Fruit fly (Drosophila melanogaster) whole organism, embryonic: ENCODE data around the gene CG11986.

Experiments
- Antp ChIP-seq: fragments of 200-800 bp; sonication (Bioruptor generic); optimal IDR thresholded peaks from 3 replicates; lab custom pipeline; 2016; ENCODE audit warnings: missing biosample characterization, missing genetic modification characterization
- Atf6 ChIP-seq: fragments of 200-800 bp; sonication (Bioruptor generic); IDR thresholded peaks from 2 replicates; pipeline ENCODE4 v1.3.6; 2022; ENCODE audit warnings: missing biosample characterization, missing genetic modification characterization
- B-H1 ChIP-seq: fragments of 200-800 bp; sonication (Bioruptor generic); IDR thresholded peaks from 3 replicates; pipeline ENCODE4 v1.3.6; 2022; ENCODE audit warnings: missing biosample characterization, missing genetic modification characterization
- BEAF-32 ChIP-seq: fragments of 200-800 bp; sonication (Bioruptor generic); optimal IDR thresholded peaks from 3 replicates; lab custom pipeline; 2017; ENCODE audit warnings: missing biosample characterization, missing genetic modification characterization, mild to moderate bottlenecking, moderate library complexity, missing genetic modification reagents
- CG10267 ChIP-seq: fragments of 200-800 bp; sonication (Bioruptor generic); optimal IDR thresholded peaks from 2 replicates; lab custom pipeline; 2018; ENCODE audit warnings: missing biosample characterization, mild to moderate bottlenecking, missing genetic modification characterization, moderate library complexity
- CG10274 ChIP-seq: fragments of 200-800 bp; sonication (Bioruptor generic); optimal IDR thresholded peaks from 3 replicates; lab custom pipeline; 2017; ENCODE audit warnings: missing biosample characterization, mild to moderate bottlenecking, missing genetic modification characterization
- CG12155 ChIP-seq: fragments of 200-800 bp; sonication (Bioruptor generic); optimal IDR thresholded peaks from 3 replicates; lab custom pipeline; 2016; ENCODE audit warnings: missing biosample characterization, missing genetic modification characterization
- CG12744 ChIP-seq: fragments of 200-800 bp; sonication (Bioruptor generic); optimal IDR thresholded peaks from 2 replicates; lab custom pipeline; 2016; ENCODE audit warnings: missing biosample characterization, missing genetic modification characterization
- CG13123 ChIP-seq: fragments of 200-800 bp; sonication (Bioruptor generic); optimal IDR thresholded peaks from 2 replicates; lab custom pipeline; 2016; ENCODE audit warnings: missing biosample characterization, missing genetic modification characterization
- CG14050 ChIP-seq: fragments of 200-800 bp; sonication (Bioruptor generic); IDR thresholded peaks from 3 replicates; pipeline ENCODE4 v1.3.6; 2022; ENCODE audit warnings: missing biosample characterization, missing genetic modification characterization
- CG15269 ChIP-seq: fragments of 200-800 bp; sonication (Bioruptor generic); optimal IDR thresholded peaks from 2 replicates; lab custom pipeline; 2018; ENCODE audit warnings: missing biosample characterization, mild to moderate bottlenecking, missing genetic modification characterization, moderate library complexity
- CG1529 ChIP-seq: fragments of 200-800 bp; sonication (Bioruptor generic); optimal IDR thresholded peaks from 3 replicates; lab custom pipeline; 2018; ENCODE audit warnings: missing biosample characterization, missing genetic modification characterization
- CG17359 ChIP-seq: fragments of 200-800 bp; sonication (Bioruptor generic); optimal IDR thresholded peaks from 3 replicates; lab custom pipeline; 2018; ENCODE audit warnings: missing biosample characterization, mild to moderate bottlenecking, missing genetic modification characterization, moderate library complexity
- CG1792 ChIP-seq: fragments of 200-800 bp; sonication (Bioruptor generic); optimal IDR thresholded peaks from 2 replicates; lab custom pipeline; 2016; ENCODE audit warnings: missing biosample characterization, missing genetic modification characterization
- CG2116 ChIP-seq: fragments of 200-800 bp; sonication (Bioruptor generic); optimal IDR thresholded peaks from 3 replicates; lab custom pipeline; 2018; ENCODE audit warnings: missing biosample characterization, mild to moderate bottlenecking, missing genetic modification characterization
- CG31224 ChIP-seq: fragments of 200-800 bp; sonication (Bioruptor generic); IDR thresholded peaks from 2 replicates; pipeline ENCODE4 v1.3.6; 2022; ENCODE audit warnings: missing biosample characterization, missing genetic modification characterization
- CG31388 ChIP-seq: fragments of 200-800 bp; sonication (Bioruptor generic); optimal IDR thresholded peaks from 2 replicates; lab custom pipeline; 2016; ENCODE audit warnings: missing biosample characterization, missing genetic modification characterization
- CG32767 ChIP-seq: fragments of 200-800 bp; sonication (Bioruptor generic); IDR thresholded peaks from 2 replicates; pipeline ENCODE4 v1.3.6; 2022; ENCODE audit warnings: missing biosample characterization, missing genetic modification characterization
- CG3407 ChIP-seq: fragments of 200-800 bp; sonication (Bioruptor generic); optimal IDR thresholded peaks from 2 replicates; lab custom pipeline; 2018; ENCODE audit warnings: missing biosample characterization, mild to moderate bottlenecking, missing genetic modification characterization
- CG34422 ChIP-seq: fragments of 200-800 bp; sonication (Bioruptor generic); IDR thresholded peaks from 3 replicates; pipeline ENCODE4 v1.3.6; 2022; ENCODE audit warnings: missing biosample characterization, missing genetic modification characterization
- CG5245 ChIP-seq: fragments of 200-800 bp; sonication (Bioruptor generic); optimal IDR thresholded peaks from 3 replicates; lab custom pipeline; 2016; ENCODE audit warnings: missing biosample characterization, missing genetic modification characterization
- CG6175 ChIP-seq: fragments of 200-800 bp; sonication (Bioruptor generic); IDR thresholded peaks from 3 replicates; pipeline ENCODE4 v1.3.6; 2022; ENCODE audit warnings: missing biosample characterization, missing genetic modification characterization
- CG6683 ChIP-seq: fragments of 200-800 bp; sonication (Bioruptor generic); optimal IDR thresholded peaks from 2 replicates; lab custom pipeline; 2017; ENCODE audit warnings: missing biosample characterization, mild to moderate bottlenecking, missing genetic modification characterization, missing genetic modification reagents
- CG8478 ChIP-seq: fragments of >200 bp; optimal IDR thresholded peaks from 2 replicates; lab custom pipeline; 2018
- CHES-1-like ChIP-seq: fragments of 200-800 bp; sonication (Bioruptor generic); optimal IDR thresholded peaks from 2 replicates; lab custom pipeline; 2016; ENCODE audit warnings: missing biosample characterization, missing genetic modification characterization
- D19B ChIP-seq: fragments of 200-800 bp; sonication (Bioruptor generic); optimal IDR thresholded peaks from 2 replicates; lab custom pipeline; 2017; ENCODE audit warnings: missing biosample characterization, mild to moderate bottlenecking, missing genetic modification characterization
- Deaf1 ChIP-seq: fragments of 200-800 bp; optimal IDR thresholded peaks from 3 replicates; lab custom pipeline; 2019; ENCODE audit warnings: missing biosample characterization, mild to moderate bottlenecking, missing genetic modification characterization, moderate library complexity
- Fer1 ChIP-seq: fragments of 200-800 bp; sonication (Bioruptor generic); optimal IDR thresholded peaks from 2 replicates; lab custom pipeline; 2017; ENCODE audit warnings: missing biosample characterization, mild to moderate bottlenecking, missing genetic modification characterization
- Gsc ChIP-seq: fragments of 200-800 bp; sonication (Bioruptor generic); IDR thresholded peaks from 2 replicates; pipeline ENCODE4 v1.3.6; 2022; ENCODE audit warnings: missing biosample characterization, missing genetic modification characterization
- HLHmδ ChIP-seq: fragments of 200-800 bp; sonication (Bioruptor generic); optimal IDR thresholded peaks from 2 replicates; lab custom pipeline; 2018; ENCODE audit warnings: missing biosample characterization, mild to moderate bottlenecking, missing genetic modification characterization, moderate library complexity
- Hmr ChIP-seq: fragments of 200-800 bp; sonication (Bioruptor generic); optimal IDR thresholded peaks from 3 replicates; lab custom pipeline; 2017; ENCODE audit warnings: mild to moderate bottlenecking, missing biosample characterization, missing genetic modification reagents, missing genetic modification characterization
- Kr ChIP-seq: fragments of 200-800 bp; sonication (Bioruptor generic); optimal IDR thresholded peaks from 2 replicates; lab custom pipeline; 2017; ENCODE audit warnings: missing biosample characterization, mild to moderate bottlenecking, missing genetic modification characterization
- Optix ChIP-seq: fragments of 200-800 bp; sonication (Bioruptor generic); IDR thresholded peaks from 3 replicates; pipeline ENCODE4 v1.3.6; 2022; ENCODE audit warnings: missing biosample characterization, missing genetic modification characterization
- Pdp1 ChIP-seq, 2 experiments: fragments of 200-800 bp; sonication (Bioruptor generic); optimal IDR thresholded peaks; 3 replicates each; lab custom pipeline; 2016; ENCODE audit warnings: missing biosample characterization in 2 of 2, missing genetic modification characterization in 2 of 2, mild to moderate bottlenecking in 1 of 2, moderate library complexity in 1 of 2
- Trl ChIP-seq, 3 experiments: fragments of >200 bp in 2 of 3; fragments of 200-800 bp in 1 of 3; sonication (Bioruptor generic) in 1 of 3; optimal IDR thresholded peaks; 2 replicates in 1 of 3; 3 replicates in 2 of 3; lab custom pipeline; 2016 to 2017; ENCODE audit warnings: missing biosample characterization in 1 of 3, missing genetic modification characterization in 1 of 3
- ab ChIP-seq: fragments of 200-800 bp; sonication (Bioruptor generic); optimal IDR thresholded peaks from 2 replicates; lab custom pipeline; 2016; ENCODE audit warnings: missing biosample characterization, missing genetic modification characterization
- bbx ChIP-seq: fragments of 200-800 bp; sonication (Bioruptor generic); IDR thresholded peaks from 2 replicates; pipeline ENCODE4 v1.3.6; 2022; ENCODE audit warnings: missing biosample characterization, missing genetic modification characterization; ENCODE audit not compliant: partially characterized antibody
- cg ChIP-seq: fragments of 200-800 bp; sonication (Bioruptor generic); optimal IDR thresholded peaks from 3 replicates; lab custom pipeline; 2019; ENCODE audit warnings: missing biosample characterization, mild to moderate bottlenecking, missing genetic modification characterization, moderate library complexity
- crol ChIP-seq: fragments of 200-800 bp; sonication (Bioruptor generic); IDR thresholded peaks from 2 replicates; pipeline ENCODE4 v1.3.6; 2022; ENCODE audit warnings: missing biosample characterization, missing genetic modification characterization
- eyg ChIP-seq: fragments of 200-800 bp; sonication (Bioruptor generic); optimal IDR thresholded peaks from 3 replicates; lab custom pipeline; 2016; ENCODE audit warnings: missing biosample characterization, missing genetic modification characterization
- grau ChIP-seq: fragments of 200-800 bp; optimal IDR thresholded peaks from 3 replicates; lab custom pipeline; 2019; ENCODE audit warnings: missing biosample characterization, mild to moderate bottlenecking, missing genetic modification characterization, moderate library complexity
- lola ChIP-seq, 3 experiments: fragments of >200 bp in 2 of 3; fragments of 200-800 bp in 1 of 3; sonication (Bioruptor generic) in 1 of 3; optimal IDR thresholded peaks; 2 replicates each; lab custom pipeline; 2017 to 2019; ENCODE audit warnings: missing biosample characterization in 3 of 3, missing genetic modification characterization in 3 of 3, mild to moderate bottlenecking in 1 of 3, moderate library complexity in 1 of 3
- luna ChIP-seq: fragments of 200-800 bp; sonication (Bioruptor generic); optimal IDR thresholded peaks from 2 replicates; lab custom pipeline; 2016; ENCODE audit warnings: missing biosample characterization, missing genetic modification characterization
- mam ChIP-seq: fragments of 200-800 bp; sonication (Bioruptor generic); optimal IDR thresholded peaks from 3 replicates; lab custom pipeline; 2016; ENCODE audit warnings: missing biosample characterization, missing genetic modification characterization
- nau ChIP-seq: fragments of 200-800 bp; sonication (Bioruptor generic); optimal IDR thresholded peaks from 3 replicates; lab custom pipeline; 2017; ENCODE audit warnings: missing biosample characterization, mild to moderate bottlenecking, missing genetic modification characterization, missing genetic modification reagents
- rib ChIP-seq: fragments of 200-800 bp; sonication (Bioruptor generic); IDR thresholded peaks from 2 replicates; pipeline ENCODE4 v1.3.6; 2022; ENCODE audit warnings: missing biosample characterization, missing genetic modification characterization
- ro ChIP-seq: fragments of 200-800 bp; sonication (Bioruptor generic); IDR thresholded peaks from 2 replicates; pipeline ENCODE4 v1.3.6; 2022; ENCODE audit warnings: missing biosample characterization, missing genetic modification characterization
- so ChIP-seq: fragments of 200-800 bp; sonication (Bioruptor generic); IDR thresholded peaks from 3 replicates; pipeline ENCODE4 v1.3.6; 2022; ENCODE audit warnings: missing biosample characterization, missing genetic modification characterization
- tup ChIP-seq: fragments of 200-800 bp; sonication (Bioruptor generic); optimal IDR thresholded peaks from 2 replicates; lab custom pipeline; 2016; ENCODE audit warnings: missing biosample characterization, mild to moderate bottlenecking, missing genetic modification characterization, moderate library complexity
- zfh1 ChIP-seq: fragments of 200-800 bp; sonication (Bioruptor generic); IDR thresholded peaks from 3 replicates; pipeline ENCODE4 v1.3.6; 2022; ENCODE audit warnings: missing biosample characterization, missing genetic modification characterization

The CG11986 gene

DNA sequence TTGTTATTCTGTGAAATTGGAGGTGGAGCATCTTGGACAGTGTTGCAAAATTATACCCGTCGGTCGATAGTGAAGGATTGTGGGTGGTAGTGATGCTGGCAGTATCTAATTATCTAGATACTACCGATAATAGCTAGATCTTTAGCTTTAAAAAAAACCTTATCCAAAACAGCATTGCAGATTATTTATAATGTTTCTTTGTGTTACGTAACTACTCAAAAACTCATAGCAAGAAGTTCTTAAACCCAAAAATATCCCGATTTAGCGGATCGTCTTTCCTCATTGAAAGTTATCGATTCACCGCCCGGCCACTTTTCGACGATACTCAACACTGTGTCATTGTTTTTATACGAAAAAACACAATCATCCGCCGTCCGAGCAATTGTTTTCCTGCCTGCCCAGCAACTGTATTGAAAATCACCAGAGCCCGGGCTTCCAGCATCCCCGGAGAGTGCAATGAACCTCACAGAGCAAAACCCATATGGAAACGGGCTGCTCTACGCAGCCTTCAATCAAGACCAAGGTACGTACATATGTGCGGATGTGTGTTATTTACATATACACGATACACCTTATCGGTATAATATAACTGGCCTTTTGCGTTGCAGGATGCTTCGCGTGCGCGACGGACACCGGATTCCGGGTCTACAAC is 22.2 kb upstream of the CG11986 start, which contains the start of gene CG11975 (continued):
- TF ChIP-seq CG10267 (tag; lab: Kevin White, UChicago) (peak; percentile 99), Trl (optimal IDR thresholded peaks at IDR 0.05; lab: Kevin White, UChicago) (no peak), Trl (GFP tag; optimal IDR thresholded peaks at IDR 0.05; lab: Kevin White, UChicago) (peak; percentile 92), Antp (GFP tag; lab: Kevin White, UChicago) (peak; percentile 82), crol (GFP tag; lab: Robert Waterston, UW) (no peak), BEAF-32 (GFP tag; lab: Kevin White, UChicago) (peak; percentile 84), CG17359 (tag; lab: Kevin White, UChicago) (peak; percentile 53), CG3407 (GFP tag; lab: Kevin White, UChicago) (no peak), CG13123 (GFP tag; lab: Kevin White, UChicago) (peak; percentile 36), grau (tag; lab: Kevin White, UChicago) (peak; percentile 67), Pdp1 (GFP tag; optimal IDR thresholded peaks at IDR 0.05; lab: Kevin White, UChicago) (peak; percentile 83 to 96), tup (peak; percentile 33), Optix (GFP tag; lab: Robert Waterston, UW) (peak; percentile 40; the same call in 1 of the 3 replicates), CG1529 (peak; percentile 51), CG34422 (GFP tag; lab: Robert Waterston, UW) (peak; percentile 69; the same call in 1 of the 3 replicates), CG2116 (GFP tag; lab: Kevin White, UChicago) (peak; percentile 89), B-H1 (no peak), nau (GFP tag; lab: Kevin White, UChicago) (no peak), luna (GFP tag; lab: Kevin White, UChicago) (peak; percentile 72), CG12744 (GFP tag; lab: Kevin White, UChicago) (peak; percentile 75), CG32767 (no peak), ab (GFP tag; lab: Kevin White, UChicago) (no peak), CG6683 (GFP tag; lab: Kevin White, UChicago) (peak; percentile 60), CG8478 (lab: Kevin White, UChicago) (no peak), CG31388 (GFP tag; lab: Kevin White, UChicago) (peak; percentile 14), so (GFP tag; lab: Robert Waterston, UW) (no peak), CG1792 (peak; percentile 68), cg (no peak), CG31224 (0 out of 2 replicates have a peak, but pooled peaks have one; percentile 6), CG12155 (peak; percentile 80), Fer1 (GFP tag; lab: Kevin White, UChicago) (peak; percentile 64), mam (GFP tag; lab: Kevin White, UChicago) (peak; percentile 90), CG10274 (GFP tag; lab: Kevin White, UChicago) (no peak), CG6175 (GFP tag; lab: Robert Waterston, UW) (no peak), CG15269 (tag; lab: Kevin White, UChicago) (no peak), Kr (GFP tag; lab: Kevin White, UChicago) (no peak), Atf6 (GFP tag; lab: Robert Waterston, UW) (peak; percentile 64), CG14050 (GFP tag; lab: Robert Waterston, UW) (no peak), CG5245 (GFP tag; lab: Kevin White, UChicago) (peak; percentile 56), eyg (GFP tag; lab: Kevin White, UChicago) (peak; percentile 80), Hmr (GFP tag; lab: Kevin White, UChicago) (peak; percentile 80), CHES-1-like (GFP tag; lab: Kevin White, UChicago) (peak; percentile 94), lola (GFP tag; optimal IDR thresholded peaks at IDR 0.05; lab: Kevin White, UChicago) (peak in 1 of 3 experiments; percentile 56), Deaf1 (tag; lab: Kevin White, UChicago) (no peak), ro (no peak), bbx (0 out of 2 replicates have a peak, but pooled peaks have one; percentile 46), zfh1 (GFP tag; lab: Robert Waterston, UW) (peak; percentile 58), HLHmδ (GFP tag; lab: Kevin White, UChicago) (no peak), Gsc (GFP tag; lab: Robert Waterston, UW) (no peak), D19B (peak; percentile 40), rib (GFP tag; lab: Robert Waterston, UW) (no peak)
